Worm (Caenorhabditis elegans): ENCODE results near the gene R07E3.4.

- TF ChIP-seq rnt-1 (tag; optimal IDR thresholded peaks at IDR 0.05) (no peak), nfya-1 (tag; optimal IDR thresholded peaks at IDR 0.05) (no peak)
These were observed 40.4 kb upstream of the R07E3.4 start for ce11 chrX:10373581-10373980.

All from whole organism, late embryonic.